Worm (Caenorhabditis elegans): ENCODE results near the gene col-34.
A peak's percentile ranks its signal among the peaks of the same experiment; 100 is the strongest.

The col-34 gene

DNA sequence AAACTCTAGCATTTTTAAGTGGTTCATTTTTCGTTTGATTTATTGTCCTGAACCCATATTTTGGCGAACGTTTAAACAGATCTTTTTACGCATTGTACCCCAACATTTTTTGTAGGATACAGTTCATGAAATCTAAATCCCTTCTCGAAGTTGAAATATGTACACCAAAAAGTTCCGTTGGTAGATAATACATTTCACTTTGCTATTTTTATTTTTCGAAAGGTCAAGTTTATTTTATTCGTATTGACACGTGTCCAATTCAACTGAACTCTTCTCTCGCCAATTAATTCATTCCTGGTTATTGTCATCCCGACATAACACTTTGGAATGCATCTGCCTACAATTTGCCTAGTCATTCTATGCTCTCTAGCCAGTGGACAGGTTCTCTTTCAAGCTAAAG, 26.5 kb upstream of the col-34 start, which contains the start of gene F36A4.2:
Gene F36A4.2, plus strand, starts transcription at position 301 of the 400 bp plus-strand sequence.
- TF ChIP-seq flt-1 (GFP tag; IDR thresholded peaks at IDR 0.05) (no peak), tab-1 (GFP tag; IDR thresholded peaks at IDR 0.05) (no peak), T22C8.4 (GFP tag; IDR thresholded peaks at IDR 0.05) (no peak), cog-1 (tag; optimal IDR thresholded peaks at IDR 0.05) (no peak), ref-1 (GFP tag; conservative IDR thresholded peaks at IDR 0.05) (no peak), ztf-23 (GFP tag; IDR thresholded peaks at IDR 0.05) (no peak), ztf-29 (GFP tag; IDR thresholded peaks at IDR 0.05) (no peak), klf-2 (GFP tag; conservative IDR thresholded peaks at IDR 0.05) (no peak), med-1 (GFP tag; optimal IDR thresholded peaks at IDR 0.05; ENCODE audit: insufficient read depth) (no peak)

- no peak for TF ChIP-seq med-1 (GFP tag; optimal IDR thresholded peaks at IDR 0.05; ENCODE audit: insufficient read depth)
- TF ChIP-seq ref-1 (GFP tag; conservative IDR thresholded peaks at IDR 0.05) = no peak
- TF ChIP-seq tab-1 (GFP tag; IDR thresholded peaks at IDR 0.05) = no peak
- TF ChIP-seq ztf-23 (GFP tag; IDR thresholded peaks at IDR 0.05) = no peak
These were observed 24.9 kb upstream of the col-34 start, which contains the start of gene F36A4.3 for ce11 chrIV:4269308-4269707. Gene F36A4.3, plus strand, starts transcription at chrIV:4269608.

DNA sequence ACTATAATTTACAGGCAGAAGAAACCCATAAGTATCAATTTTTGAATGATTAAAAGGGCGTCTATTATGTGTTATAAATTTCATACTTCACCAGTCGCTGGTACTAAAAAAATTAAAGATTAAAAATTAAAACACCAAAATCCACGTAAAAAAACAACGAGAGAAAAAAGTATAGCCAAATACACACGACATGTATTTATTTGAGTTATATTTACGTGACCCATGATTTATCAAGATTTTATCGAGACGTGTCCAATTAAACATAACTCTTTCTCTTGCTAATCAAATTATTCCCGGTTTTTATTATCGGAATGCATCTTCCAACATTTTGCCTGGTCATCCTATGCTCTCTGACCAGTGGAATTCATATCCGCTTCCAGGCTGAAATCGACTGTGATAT, 22.9 kb upstream of the col-34 start, which contains the start of gene F36A4.4:
Gene F36A4.4, plus strand, starts transcription at position 301 of the 400 bp plus-strand sequence.
- TF ChIP-seq tab-1 (GFP tag; IDR thresholded peaks at IDR 0.05) (no peak), ztf-23 (GFP tag; IDR thresholded peaks at IDR 0.05) (no peak), flt-1 (GFP tag; IDR thresholded peaks at IDR 0.05) (no peak), cog-1 (tag; optimal IDR thresholded peaks at IDR 0.05) (no peak), ztf-29 (GFP tag; IDR thresholded peaks at IDR 0.05) (no peak), T22C8.4 (GFP tag; IDR thresholded peaks at IDR 0.05) (no peak)

ce11 chrIV:4265951-4266350, 21.5 kb upstream of the col-34 start:
- TF ChIP-seq tab-1 (GFP tag; IDR thresholded peaks at IDR 0.05) (no peak), cog-1 (tag; optimal IDR thresholded peaks at IDR 0.05) (no peak), klf-2 (GFP tag; conservative IDR thresholded peaks at IDR 0.05) (no peak), ztf-29 (GFP tag; IDR thresholded peaks at IDR 0.05) (no peak), flt-1 (GFP tag; IDR thresholded peaks at IDR 0.05) (no peak), T22C8.4 (GFP tag; IDR thresholded peaks at IDR 0.05) (no peak), ztf-23 (GFP tag; IDR thresholded peaks at IDR 0.05) (no peak), med-1 (GFP tag; optimal IDR thresholded peaks at IDR 0.05; ENCODE audit: insufficient read depth) (no peak), ref-1 (GFP tag; conservative IDR thresholded peaks at IDR 0.05) (no peak)

DNA sequence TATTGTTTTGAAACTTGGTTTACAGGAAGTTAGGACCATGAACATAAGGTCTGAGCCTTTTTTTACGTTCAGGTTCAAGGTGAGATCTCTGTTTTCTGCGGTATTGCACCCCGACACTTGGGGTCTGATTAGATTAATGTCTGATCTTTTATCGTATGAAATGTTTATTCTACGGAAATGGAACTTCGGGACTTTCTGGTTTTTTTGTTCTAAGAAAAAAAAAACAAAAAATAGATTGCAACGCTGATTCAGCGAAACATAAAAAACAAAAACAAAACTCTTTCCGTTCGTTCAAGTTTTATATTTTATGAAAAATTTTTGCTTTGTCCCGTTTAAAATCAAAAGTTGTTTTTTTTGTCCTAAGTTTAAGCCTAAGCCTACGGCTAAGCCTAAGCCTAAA, 20.8 kb upstream of the col-34 start, which contains the start of gene F36A4.5:
Gene F36A4.5, plus strand, starts transcription at position 301 of the 400 bp plus-strand sequence.
- TF ChIP-seq ztf-29 (GFP tag; IDR thresholded peaks at IDR 0.05) (no peak), tab-1 (GFP tag; IDR thresholded peaks at IDR 0.05) (no peak), ref-1 (GFP tag; conservative IDR thresholded peaks at IDR 0.05) (no peak)

- TF ChIP-seq tab-1 (GFP tag; IDR thresholded peaks at IDR 0.05) = no peak
- no peak for TF ChIP-seq ztf-23 (GFP tag; IDR thresholded peaks at IDR 0.05)
- TF ChIP-seq cog-1 (tag; optimal IDR thresholded peaks at IDR 0.05) = no peak
These were observed 20.2 kb upstream of the col-34 start for ce11 chrIV:4264649-4265048.

- TF ChIP-seq cog-1 (tag; optimal IDR thresholded peaks at IDR 0.05) (no peak), med-1 (GFP tag; optimal IDR thresholded peaks at IDR 0.05; ENCODE audit: insufficient read depth) (no peak), flt-1 (GFP tag; IDR thresholded peaks at IDR 0.05) (no peak), ztf-23 (GFP tag; IDR thresholded peaks at IDR 0.05) (no peak), ztf-29 (GFP tag; IDR thresholded peaks at IDR 0.05) (no peak), tab-1 (GFP tag; IDR thresholded peaks at IDR 0.05) (no peak), klf-2 (GFP tag; conservative IDR thresholded peaks at IDR 0.05) (no peak), T22C8.4 (GFP tag; IDR thresholded peaks at IDR 0.05) (no peak), ref-1 (GFP tag; conservative IDR thresholded peaks at IDR 0.05) (no peak)
These were observed 18.6 kb upstream of the col-34 start, which contains the start of gene col-33 for ce11 chrIV:4262993-4263392. Gene col-33, plus strand, starts transcription at chrIV:4263293.

DNA sequence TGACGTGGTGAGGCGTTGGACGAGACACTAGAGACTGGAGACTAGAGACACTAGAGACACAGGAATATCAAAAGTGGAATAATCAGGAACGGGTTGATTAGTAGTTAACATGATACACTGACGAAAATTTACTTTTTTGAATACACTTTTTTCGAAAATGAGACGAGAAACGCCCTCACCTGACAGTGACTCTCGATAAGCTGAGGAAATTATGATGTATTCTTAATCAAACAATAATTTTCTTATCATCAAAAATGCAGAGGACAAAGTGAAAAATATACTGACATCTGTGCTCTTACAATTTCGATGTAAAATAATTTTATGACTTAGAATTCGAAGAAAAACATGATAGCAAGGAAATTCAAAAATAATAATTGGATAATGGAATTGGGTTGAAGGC, 15.0 kb upstream of the col-34 start:
- TF ChIP-seq ztf-29 (GFP tag; IDR thresholded peaks at IDR 0.05) = no peak
- no peak for TF ChIP-seq ref-1 (GFP tag; conservative IDR thresholded peaks at IDR 0.05)
- TF ChIP-seq tab-1 (GFP tag; IDR thresholded peaks at IDR 0.05) = no peak
- TF ChIP-seq T22C8.4 (GFP tag; IDR thresholded peaks at IDR 0.05) = no peak
- no peak for TF ChIP-seq flt-1 (GFP tag; IDR thresholded peaks at IDR 0.05)
- no peak for TF ChIP-seq klf-2 (GFP tag; conservative IDR thresholded peaks at IDR 0.05)
- no peak for TF ChIP-seq cog-1 (tag; optimal IDR thresholded peaks at IDR 0.05)
- no peak for TF ChIP-seq ztf-23 (GFP tag; IDR thresholded peaks at IDR 0.05)
- TF ChIP-seq med-1 (GFP tag; optimal IDR thresholded peaks at IDR 0.05; ENCODE audit: insufficient read depth) = no peak

DNA sequence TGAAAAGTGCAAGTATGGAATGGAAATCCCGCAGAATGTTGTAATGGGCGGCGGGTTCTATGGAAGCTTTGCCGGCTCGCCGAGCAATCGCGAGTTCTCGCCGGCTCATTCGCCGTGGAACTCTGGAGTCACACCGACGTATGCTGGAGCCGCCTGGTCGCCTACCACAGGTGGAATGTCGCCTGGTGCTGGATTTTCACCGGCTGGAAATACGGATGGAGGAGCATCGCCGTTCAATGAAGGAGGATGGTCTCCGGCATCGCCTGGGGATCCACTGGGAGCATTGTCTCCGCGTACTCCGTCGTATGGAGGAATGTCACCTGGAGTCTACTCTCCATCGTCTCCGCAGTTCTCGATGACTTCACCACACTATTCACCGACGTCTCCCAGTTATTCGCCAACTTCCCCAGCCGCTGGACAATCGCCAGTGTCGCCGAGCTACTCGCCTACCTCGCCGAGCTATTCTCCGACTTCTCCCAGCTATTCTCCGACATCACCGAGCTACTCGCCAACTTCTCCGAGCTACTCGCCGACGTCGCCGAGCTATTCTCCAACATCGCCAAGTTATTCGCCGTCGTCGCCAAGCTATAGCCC, 10.7 kb upstream of the col-34 start:
- TF ChIP-seq cog-1 (tag; optimal IDR thresholded peaks at IDR 0.05) (no peak), flt-1 (GFP tag; IDR thresholded peaks at IDR 0.05) (no peak), ztf-29 (GFP tag; IDR thresholded peaks at IDR 0.05) (no peak), klf-2 (GFP tag; conservative IDR thresholded peaks at IDR 0.05) (0 out of 2 replicates have a peak, but pooled peaks have one; percentile 37)

ce11 chrIV:4247770-4248169, 3.4 kb upstream of the col-34 start, which contains the start of gene ama-1:
Gene ama-1, plus strand, starts transcription at chrIV:4248070.
- TF ChIP-seq med-1 (GFP tag; optimal IDR thresholded peaks at IDR 0.05; ENCODE audit: insufficient read depth) (no peak), ztf-23 (GFP tag; IDR thresholded peaks at IDR 0.05) (no peak)

DNA sequence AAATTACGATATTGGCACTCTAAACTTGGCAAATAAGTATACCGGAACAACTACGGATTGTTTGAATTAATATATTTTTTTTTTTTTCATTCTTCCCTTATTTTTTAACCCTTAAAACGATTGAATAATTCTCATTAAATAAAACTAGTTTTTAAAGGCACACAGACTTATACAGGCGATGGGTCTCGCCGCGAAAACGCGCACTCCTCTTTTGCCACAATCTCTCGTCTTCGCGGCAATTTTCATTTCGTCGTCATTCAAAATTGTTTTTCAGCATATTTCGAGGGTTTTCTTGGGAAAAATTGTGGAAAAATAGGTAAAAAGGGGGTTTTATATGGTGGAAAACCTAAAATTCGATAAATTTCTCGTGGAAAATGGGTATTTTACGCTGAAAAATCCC, 2.9 kb upstream of the col-34 start:
- TF ChIP-seq flt-1 (GFP tag; IDR thresholded peaks at IDR 0.05) = no peak
- no peak for TF ChIP-seq klf-2 (GFP tag; conservative IDR thresholded peaks at IDR 0.05)

Data from whole organism, midembryonic.